Fruit fly (Drosophila melanogaster): ENCODE results near the gene CG14626.

The CG14626 gene

dm6 chrX:1180865-1181264 is 3.7 kb upstream of the CG14626 start:
- TF ChIP-seq EcR (GFP tag; optimal IDR thresholded peaks at IDR 0.05) (no peak), psq (optimal IDR thresholded peaks at IDR 0.05) (no peak), Dll (optimal IDR thresholded peaks at IDR 0.05) (no peak), usp (GFP tag; optimal IDR thresholded peaks at IDR 0.05) (no peak), pan (optimal IDR thresholded peaks at IDR 0.05) (no peak), CG8478 (optimal IDR thresholded peaks at IDR 0.05) (no peak)

- TF ChIP-seq EcR (GFP tag; optimal IDR thresholded peaks at IDR 0.05) = no peak
- no peak for TF ChIP-seq psq (optimal IDR thresholded peaks at IDR 0.05)
- no peak for TF ChIP-seq pan (optimal IDR thresholded peaks at IDR 0.05)
- TF ChIP-seq usp (GFP tag; optimal IDR thresholded peaks at IDR 0.05) = no peak
- no peak for TF ChIP-seq Dll (optimal IDR thresholded peaks at IDR 0.05)
- TF ChIP-seq CG8478 (optimal IDR thresholded peaks at IDR 0.05) = no peak
These were observed 3.3 kb upstream of the CG14626 start, which contains the start of gene CG14627 for dm6 chrX:1181320-1181719. Gene CG14627, plus strand, starts transcription at chrX:1181620.

dm6 chrX:1183742-1184141 is 836 bp upstream of the CG14626 start:
- TF ChIP-seq psq (optimal IDR thresholded peaks at IDR 0.05) (no peak), Dll (optimal IDR thresholded peaks at IDR 0.05) (no peak), EcR (GFP tag; optimal IDR thresholded peaks at IDR 0.05) (no peak), CG8478 (optimal IDR thresholded peaks at IDR 0.05) (no peak), pan (optimal IDR thresholded peaks at IDR 0.05) (no peak), usp (GFP tag; optimal IDR thresholded peaks at IDR 0.05) (no peak)

dm6 chrX:1191008-1191407 is 6.4 kb downstream of the CG14626 start, which contains the start of gene CG11380:
Gene CG11380, plus strand, starts transcription at chrX:1191308.
- TF ChIP-seq pan (optimal IDR thresholded peaks at IDR 0.05) = no peak
- no peak for TF ChIP-seq Dll (optimal IDR thresholded peaks at IDR 0.05)
- no peak for TF ChIP-seq EcR (GFP tag; optimal IDR thresholded peaks at IDR 0.05)
- no peak for TF ChIP-seq psq (optimal IDR thresholded peaks at IDR 0.05)
- TF ChIP-seq CG8478 (optimal IDR thresholded peaks at IDR 0.05) = no peak

- no peak for TF ChIP-seq pan (optimal IDR thresholded peaks at IDR 0.05)
- no peak for TF ChIP-seq usp (GFP tag; optimal IDR thresholded peaks at IDR 0.05)
- TF ChIP-seq CG8478 (optimal IDR thresholded peaks at IDR 0.05) = no peak
- no peak for TF ChIP-seq Dll (optimal IDR thresholded peaks at IDR 0.05)
- TF ChIP-seq EcR (GFP tag; optimal IDR thresholded peaks at IDR 0.05) = no peak
- TF ChIP-seq psq (optimal IDR thresholded peaks at IDR 0.05) = no peak
These were observed 13.3 kb downstream of the CG14626 start for dm6 chrX:1197862-1198261.

- TF ChIP-seq EcR (GFP tag; optimal IDR thresholded peaks at IDR 0.05) (no peak), Dll (optimal IDR thresholded peaks at IDR 0.05) (no peak)
These were observed 14.7 kb downstream of the CG14626 start, which contains the start of gene CG14625 for dm6 chrX:1199246-1199645. Gene CG14625, plus strand, starts transcription at chrX:1199546.

- TF ChIP-seq pan (optimal IDR thresholded peaks at IDR 0.05) (no peak), psq (optimal IDR thresholded peaks at IDR 0.05) (no peak), Dll (optimal IDR thresholded peaks at IDR 0.05) (no peak), CG8478 (optimal IDR thresholded peaks at IDR 0.05) (no peak), usp (GFP tag; optimal IDR thresholded peaks at IDR 0.05) (no peak), EcR (GFP tag; optimal IDR thresholded peaks at IDR 0.05) (no peak)
These were observed 18.9 kb downstream of the CG14626 start, which contains the start of gene CG11381 for dm6 chrX:1203477-1203876. Gene CG11381, plus strand, starts transcription at chrX:1203777.

- TF ChIP-seq Dll (optimal IDR thresholded peaks at IDR 0.05) = no peak
- TF ChIP-seq CG8478 (optimal IDR thresholded peaks at IDR 0.05) = no peak
- TF ChIP-seq EcR (GFP tag; optimal IDR thresholded peaks at IDR 0.05) = no peak
- TF ChIP-seq pan (optimal IDR thresholded peaks at IDR 0.05) = no peak
- no peak for TF ChIP-seq psq (optimal IDR thresholded peaks at IDR 0.05)
- no peak for TF ChIP-seq usp (GFP tag; optimal IDR thresholded peaks at IDR 0.05)
These were observed 21.9 kb downstream of the CG14626 start, which contains the start of gene CG14624 for dm6 chrX:1206437-1206836. Gene CG14624, plus strand, starts transcription at chrX:1206737.

- TF ChIP-seq EcR (GFP tag; optimal IDR thresholded peaks at IDR 0.05) = no peak
- TF ChIP-seq CG8478 (optimal IDR thresholded peaks at IDR 0.05) = no peak
These were observed 24.9 kb downstream of the CG14626 start, which contains the start of gene CG11382 for dm6 chrX:1209251-1210020. Gene CG11382, plus strand, starts transcription at chrX:1209970.

- TF ChIP-seq psq (optimal IDR thresholded peaks at IDR 0.05) = no peak
- no peak for TF ChIP-seq Dll (optimal IDR thresholded peaks at IDR 0.05)
- TF ChIP-seq usp (GFP tag; optimal IDR thresholded peaks at IDR 0.05) = no peak
- TF ChIP-seq EcR (GFP tag; optimal IDR thresholded peaks at IDR 0.05) = no peak
- TF ChIP-seq pan (optimal IDR thresholded peaks at IDR 0.05) = no peak
- no peak for TF ChIP-seq CG8478 (optimal IDR thresholded peaks at IDR 0.05)
These were observed 30.4 kb downstream of the CG14626 start, which contains the start of gene CG11398 for dm6 chrX:1215000-1215399. Gene CG11398, minus strand, starts transcription at chrX:1215156.

- no peak for TF ChIP-seq Dll (optimal IDR thresholded peaks at IDR 0.05)
- TF ChIP-seq psq (optimal IDR thresholded peaks at IDR 0.05) = no peak
- TF ChIP-seq pan (optimal IDR thresholded peaks at IDR 0.05) = no peak
- TF ChIP-seq CG8478 (optimal IDR thresholded peaks at IDR 0.05) = no peak
- no peak for TF ChIP-seq usp (GFP tag; optimal IDR thresholded peaks at IDR 0.05)
- no peak for TF ChIP-seq EcR (GFP tag; optimal IDR thresholded peaks at IDR 0.05)
These were observed 32.1 kb downstream of the CG14626 start for dm6 chrX:1216681-1217080.

dm6 chrX:1225859-1226258 is 41.3 kb downstream of the CG14626 start:
- no peak for TF ChIP-seq EcR (GFP tag; optimal IDR thresholded peaks at IDR 0.05)
- TF ChIP-seq psq (optimal IDR thresholded peaks at IDR 0.05) = no peak
- TF ChIP-seq usp (GFP tag; optimal IDR thresholded peaks at IDR 0.05) = no peak
- no peak for TF ChIP-seq Dll (optimal IDR thresholded peaks at IDR 0.05)
- no peak for TF ChIP-seq pan (optimal IDR thresholded peaks at IDR 0.05)
- no peak for TF ChIP-seq CG8478 (optimal IDR thresholded peaks at IDR 0.05)
